Fruit fly (Drosophila melanogaster): Measurements from ENCODE around the gene Fdx2.

The Fdx2 gene

DNA sequence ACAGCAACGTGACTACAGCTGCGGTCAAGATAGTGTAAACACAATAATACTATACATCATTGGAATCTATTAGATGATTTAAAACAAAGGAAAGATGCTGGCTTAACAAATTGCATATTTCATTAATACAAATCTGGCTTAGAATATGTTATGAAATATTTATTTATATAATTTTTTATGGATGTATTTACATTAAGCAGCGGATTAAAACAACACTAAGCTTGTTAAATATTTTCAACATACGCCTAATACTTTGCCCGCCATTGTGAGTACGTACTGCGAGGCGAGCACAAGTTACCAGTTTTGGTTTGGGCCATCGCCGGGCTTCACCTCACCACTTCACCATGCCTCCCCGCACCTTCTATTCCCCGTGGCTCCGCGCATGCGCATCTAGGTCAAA, 22.4 kb upstream of the Fdx2 start (continued):
- TF ChIP-seq Bdp1 (GFP tag; optimal IDR thresholded peaks at IDR 0.05) (no peak), grn (GFP tag; optimal IDR thresholded peaks at IDR 0.05) (no peak), row (GFP tag; IDR thresholded peaks at IDR 0.05) (peak; percentile 71), Hr51 (GFP tag; optimal IDR thresholded peaks at IDR 0.05) (peak in 1 of 2 experiments; percentile 84), CG13775 (GFP tag; optimal IDR thresholded peaks at IDR 0.05) (peak; percentile 38), danr (GFP tag; IDR thresholded peaks at IDR 0.05) (no peak), shn (GFP tag; optimal IDR thresholded peaks at IDR 0.05) (no peak), CG14014 (GFP tag; IDR thresholded peaks at IDR 0.05) (peak; percentile 38; the same call in 1 of the 2 replicates), aop (GFP tag; IDR thresholded peaks at IDR 0.05) (no peak), Aef1 (GFP tag; IDR thresholded peaks at IDR 0.05) (peak; percentile 35; the same call in 1 of the 3 replicates), CG12769 (tag; optimal IDR thresholded peaks at IDR 0.05) (peak; percentile 28), CG2199 (GFP tag; IDR thresholded peaks at IDR 0.05) (0 out of 3 replicates have a peak, but pooled peaks have one; percentile 40), CG43689 (GFP tag; IDR thresholded peaks at IDR 0.05) (no peak), yki (optimal IDR thresholded peaks at IDR 0.05) (no peak), CG7745 (tag; optimal IDR thresholded peaks at IDR 0.05) (no peak), ems (GFP tag; optimal IDR thresholded peaks at IDR 0.05) (no peak), CG10209 (GFP tag; optimal IDR thresholded peaks at IDR 0.05) (peak; percentile 66), Eip74EF (GFP tag; optimal IDR thresholded peaks at IDR 0.05) (peak in 1 of 2 experiments; percentile 69), gro (GFP tag; optimal IDR thresholded peaks at IDR 0.05) (no peak), YL-1 (GFP tag; optimal IDR thresholded peaks at IDR 0.05) (no peak), CG7987 (GFP tag; optimal IDR thresholded peaks at IDR 0.05) (no peak), pfk (GFP tag; optimal IDR thresholded peaks at IDR 0.05) (no peak), Neu2 (GFP tag; optimal IDR thresholded peaks at IDR 0.05; ENCODE audit: borderline replicate concordance) (no peak), jumu (GFP tag; optimal IDR thresholded peaks at IDR 0.05) (no peak), dmrt99B (tag; optimal IDR thresholded peaks at IDR 0.05) (peak; percentile 85), CG10267 (tag; optimal IDR thresholded peaks at IDR 0.05) (peak; percentile 76), ara (GFP tag; IDR thresholded peaks at IDR 0.05) (peak; percentile 75), CG8359 (GFP tag; optimal IDR thresholded peaks at IDR 0.05; ENCODE audit: borderline replicate concordance) (peak; percentile 15), CG18262 (tag; optimal IDR thresholded peaks at IDR 0.05) (peak; percentile 85), lilli (GFP tag; optimal IDR thresholded peaks at IDR 0.05) (no peak), oc (tag; optimal IDR thresholded peaks at IDR 0.05) (peak; percentile 74), ftz-f1 (GFP tag; optimal IDR thresholded peaks at IDR 0.05) (no peak), CG13894 (tag; optimal IDR thresholded peaks at IDR 0.05) (no peak), da (GFP tag; optimal IDR thresholded peaks at IDR 0.05) (no peak), pho (GFP tag; optimal IDR thresholded peaks at IDR 0.05) (no peak), lov (optimal IDR thresholded peaks at IDR 0.05) (no peak), lov (GFP tag; IDR thresholded peaks at IDR 0.05) (no peak), CG7271 (tag; optimal IDR thresholded peaks at IDR 0.05) (peak; percentile 13), ATbp (GFP tag; optimal IDR thresholded peaks at IDR 0.05) (peak; percentile 69), CG13624 (GFP tag; optimal IDR thresholded peaks at IDR 0.05) (no peak), Adf1 (GFP tag; IDR thresholded peaks at IDR 0.05) (no peak), dan (GFP tag; IDR thresholded peaks at IDR 0.05) (no peak), slp2 (GFP tag; optimal IDR thresholded peaks at IDR 0.05) (no peak), Hr39 (optimal IDR thresholded peaks at IDR 0.05) (no peak), prd (optimal IDR thresholded peaks at IDR 0.05) (no peak), prd (GFP tag; IDR thresholded peaks at IDR 0.05) (peak; percentile 66; the same call in 2 of the 3 replicates), CG30020 (tag; optimal IDR thresholded peaks at IDR 0.05) (peak; percentile 29), CG16779 (GFP tag; IDR thresholded peaks at IDR 0.05) (no peak), Mes4 (GFP tag; optimal IDR thresholded peaks at IDR 0.05) (no peak), CG2889 (GFP tag; IDR thresholded peaks at IDR 0.05) (0 out of 3 replicates have a peak, but pooled peaks have one; percentile 31), Nf-YB (GFP tag; optimal IDR thresholded peaks at IDR 0.05) (peak; percentile 60), Elba2 (GFP tag; optimal IDR thresholded peaks at IDR 0.05) (no peak)
